Fruit fly (Drosophila melanogaster): ENCODE data around the gene ZC3H3.

ZC3H3 gene

dm6 chr3L:8457866-8458766, 51.4 kb downstream of the ZC3H3 start (continued):
- TF ChIP-seq Tbp (GFP tag; optimal IDR thresholded peaks at IDR 0.05) (no peak), tup (GFP tag; optimal IDR thresholded peaks at IDR 0.05) (peak; percentile 95), CG1832 (GFP tag; optimal IDR thresholded peaks at IDR 0.05) (peak; percentile 68), org-1 (GFP tag; optimal IDR thresholded peaks at IDR 0.05) (peak; percentile 98), hth (optimal IDR thresholded peaks at IDR 0.05) (no peak), Jarid2 (GFP tag; optimal IDR thresholded peaks at IDR 0.05) (peak; percentile 88), NK7.1 (GFP tag; optimal IDR thresholded peaks at IDR 0.05) (peak; percentile 97), CG3281 (GFP tag; optimal IDR thresholded peaks at IDR 0.05) (peak; percentile 97), ttk (GFP tag; IDR thresholded peaks at IDR 0.05) (peak; percentile 98), aop (GFP tag; IDR thresholded peaks at IDR 0.05) (peak; percentile 91), Taf1 (GFP tag; IDR thresholded peaks at IDR 0.05) (peak; percentile 92), Spps (tag; optimal IDR thresholded peaks at IDR 0.05) (peak; percentile 99), ro (GFP tag; IDR thresholded peaks at IDR 0.05) (peak; percentile 94), Doc3 (GFP tag; IDR thresholded peaks at IDR 0.05; ENCODE audit: partially characterized antibody) (0 out of 3 replicates have a peak, but pooled peaks have one; percentile 8), disco-r (GFP tag; optimal IDR thresholded peaks at IDR 0.05) (peak; percentile 98), Adf1 (GFP tag; IDR thresholded peaks at IDR 0.05) (peak; percentile 78), ATbp (GFP tag; optimal IDR thresholded peaks at IDR 0.05) (peak; percentile 99), mam (GFP tag; optimal IDR thresholded peaks at IDR 0.05) (peak; percentile 97), vfl (GFP tag; optimal IDR thresholded peaks at IDR 0.05) (peak; percentile 95), CG17359 (tag; optimal IDR thresholded peaks at IDR 0.05) (peak; percentile 99), CG15479 (GFP tag; optimal IDR thresholded peaks at IDR 0.05) (peak; percentile 17), CG4328 (GFP tag; optimal IDR thresholded peaks at IDR 0.05) (peak; percentile 95), Pdp1 (GFP tag; optimal IDR thresholded peaks at IDR 0.05) (peak; percentile 97 to 98), ems (GFP tag; optimal IDR thresholded peaks at IDR 0.05) (peak; percentile 98), Xbp1 (GFP tag; optimal IDR thresholded peaks at IDR 0.05) (peak; percentile 99), CG3847 (GFP tag; IDR thresholded peaks at IDR 0.05) (peak; percentile 97), bcd (GFP tag; optimal IDR thresholded peaks at IDR 0.05) (peak; percentile 98), hkb (optimal IDR thresholded peaks at IDR 0.05) (no peak), hkb (GFP tag; IDR thresholded peaks at IDR 0.05) (peak; percentile 99), CG11456 (GFP tag; IDR thresholded peaks at IDR 0.05) (peak; percentile 93), Atf6 (GFP tag; IDR thresholded peaks at IDR 0.05) (peak; percentile 97), CG10209 (GFP tag; optimal IDR thresholded peaks at IDR 0.05) (peak; percentile 98), Sry-β (GFP tag; optimal IDR thresholded peaks at IDR 0.05) (peak; percentile 73), CG6254 (GFP tag; optimal IDR thresholded peaks at IDR 0.05) (peak; percentile 97), HLH4C (GFP tag; IDR thresholded peaks at IDR 0.05; ENCODE audit: partially characterized antibody) (no peak), CG8944 (GFP tag; optimal IDR thresholded peaks at IDR 0.05) (peak; percentile 96), CG8924 (tag; optimal IDR thresholded peaks at IDR 0.05) (peak; percentile 99), CG7556 (GFP tag; optimal IDR thresholded peaks at IDR 0.05) (peak; percentile 99), Myb (GFP tag; optimal IDR thresholded peaks at IDR 0.05) (peak; percentile 87), Hr78 (GFP tag; optimal IDR thresholded peaks at IDR 0.05) (peak in 1 of 2 experiments; percentile 92), Hr39 (optimal IDR thresholded peaks at IDR 0.05) (no peak), MBD-R2 (GFP tag; IDR thresholded peaks at IDR 0.05) (peak; percentile 92), sd (tag; optimal IDR thresholded peaks at IDR 0.05) (peak; percentile 99), ewg (GFP tag; optimal IDR thresholded peaks at IDR 0.05) (peak; percentile 97), ind (GFP tag; optimal IDR thresholded peaks at IDR 0.05) (peak; percentile 98), Gug (GFP tag; IDR thresholded peaks at IDR 0.05) (peak; percentile 98), Aef1 (GFP tag; IDR thresholded peaks at IDR 0.05) (peak; percentile 95), CG8281 (tag; optimal IDR thresholded peaks at IDR 0.05) (peak; percentile 86), Asciz (GFP tag; optimal IDR thresholded peaks at IDR 0.05) (peak; percentile 99)
